Fruit fly (Drosophila melanogaster) Kc167 (cell line): ENCODE data around the gene Cpr78Cc.

Experiments used
- Myc ChIP-seq: fragments of >200 bp; optimal IDR thresholded peaks from 2 replicates; lab custom pipeline; 2017; ENCODE audit warnings: missing external identifiers
- Sin3A ChIP-seq: fragments of >200 bp; optimal IDR thresholded peaks from 2 replicates; lab custom pipeline; 2018; ENCODE audit warnings: missing external identifiers
- h ChIP-seq: fragments of >200 bp; optimal IDR thresholded peaks from 3 replicates; lab custom pipeline; 2018; ENCODE audit warnings: missing external identifiers
- insv ChIP-seq: fragments of >200 bp; optimal IDR thresholded peaks from 3 replicates; lab custom pipeline; 2018; ENCODE audit warnings: missing external identifiers
- psq ChIP-seq: fragments of >200 bp; optimal IDR thresholded peaks from 2 replicates; lab custom pipeline; 2017; ENCODE audit warnings: missing external identifiers
- ttk ChIP-seq: sonication (Bioruptor generic); optimal IDR thresholded peaks from 2 replicates; lab custom pipeline; 2017; ENCODE audit warnings: missing external identifiers

The Cpr78Cc gene

DNA sequence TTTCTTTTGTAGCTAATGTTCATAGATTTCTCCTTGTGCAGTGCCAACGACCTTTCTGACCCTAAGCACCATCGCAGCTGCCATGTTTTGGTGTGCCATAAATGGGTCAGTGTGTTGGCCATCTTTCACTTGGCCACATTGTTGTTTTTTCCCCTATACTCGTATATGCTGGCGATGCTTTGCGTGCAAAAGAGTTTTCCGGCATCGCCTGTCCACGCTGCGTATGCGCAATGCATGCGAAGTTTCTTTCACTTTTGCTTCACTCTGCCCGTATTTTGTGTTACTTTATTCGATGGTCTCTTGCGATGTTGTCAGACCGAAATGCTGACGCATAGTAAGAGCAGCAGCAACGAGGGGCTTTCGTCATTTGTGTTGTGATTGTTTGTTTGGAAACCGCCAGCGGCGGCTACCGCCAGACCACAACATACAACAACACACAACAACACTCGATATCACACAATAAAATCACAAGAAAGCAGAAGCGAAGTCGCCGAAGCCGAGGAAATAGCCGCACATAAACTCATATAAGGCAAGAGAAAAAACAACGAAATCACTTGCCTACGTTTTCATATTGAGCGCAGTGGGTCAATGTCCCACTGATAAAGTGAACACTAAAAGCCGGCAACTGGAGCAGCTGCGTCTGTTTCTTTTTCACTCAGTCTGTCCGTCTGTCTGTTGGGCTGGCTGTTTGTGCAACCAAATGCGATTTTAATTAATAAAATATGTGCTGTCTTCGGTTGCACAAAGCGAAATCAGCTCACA, 38.8 kb upstream of the Cpr78Cc start:
- no peak for TF ChIP-seq h
- TF ChIP-seq psq (lab: Kevin White, UChicago): no peak
- TF ChIP-seq ttk (lab: Kevin White, UChicago): no peak
- TF ChIP-seq Myc: no peak
- TF ChIP-seq Sin3A: no peak
- no peak for TF ChIP-seq insv (lab: Kevin White, UChicago)

DNA sequence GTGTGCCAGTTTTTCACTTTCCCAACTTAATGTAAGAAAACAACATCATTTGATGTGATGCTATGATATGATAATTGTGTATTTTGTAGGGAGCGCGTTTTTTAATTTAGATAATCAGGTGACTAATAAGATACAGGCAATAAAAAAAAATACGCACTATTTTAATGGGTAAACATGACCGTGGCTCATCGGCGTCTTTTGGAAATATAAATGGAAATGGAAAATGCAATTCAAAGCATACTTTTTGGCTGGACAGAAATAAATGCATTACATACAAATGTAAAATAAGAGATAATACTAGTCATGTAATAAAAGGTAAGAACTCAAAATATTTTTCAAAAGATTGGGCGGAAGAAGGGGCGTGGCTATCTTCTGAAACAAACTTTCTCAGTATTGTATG, 38.0 kb upstream of the Cpr78Cc start:
- TF ChIP-seq Myc: no peak
- TF ChIP-seq Sin3A: no peak
- no peak for TF ChIP-seq psq (lab: Kevin White, UChicago)
- TF ChIP-seq h: no peak
- no peak for TF ChIP-seq insv (lab: Kevin White, UChicago)
- no peak for TF ChIP-seq ttk (lab: Kevin White, UChicago)

DNA sequence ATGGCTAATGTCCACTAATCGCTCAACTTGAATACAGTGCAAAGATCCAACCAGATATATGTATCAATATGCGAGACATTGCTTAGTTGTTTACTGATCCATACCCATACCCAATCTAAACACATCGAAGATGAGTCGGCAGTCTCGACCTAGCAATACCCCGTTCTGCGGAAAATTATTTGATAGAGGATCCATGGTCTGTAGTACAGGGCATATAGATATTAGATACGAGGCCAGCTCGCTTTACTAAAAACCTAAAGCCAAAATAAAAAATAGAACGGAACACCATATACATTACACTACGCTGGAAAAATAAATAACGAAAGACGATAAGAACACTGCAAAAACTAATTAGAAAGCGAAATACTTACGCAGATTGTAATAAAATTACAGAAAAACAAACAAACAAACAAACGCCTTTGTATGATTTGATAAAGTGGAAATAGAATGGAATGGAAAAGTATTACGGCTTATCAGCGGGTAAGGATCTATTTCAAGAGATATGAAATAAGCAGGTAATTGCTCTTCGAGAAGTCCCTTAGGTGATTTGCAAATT, 34.2 kb upstream of the Cpr78Cc start:
- TF ChIP-seq psq (lab: Kevin White, UChicago) (no peak), Sin3A (no peak), Myc (no peak), ttk (lab: Kevin White, UChicago) (no peak), h (no peak), insv (lab: Kevin White, UChicago) (no peak)

DNA sequence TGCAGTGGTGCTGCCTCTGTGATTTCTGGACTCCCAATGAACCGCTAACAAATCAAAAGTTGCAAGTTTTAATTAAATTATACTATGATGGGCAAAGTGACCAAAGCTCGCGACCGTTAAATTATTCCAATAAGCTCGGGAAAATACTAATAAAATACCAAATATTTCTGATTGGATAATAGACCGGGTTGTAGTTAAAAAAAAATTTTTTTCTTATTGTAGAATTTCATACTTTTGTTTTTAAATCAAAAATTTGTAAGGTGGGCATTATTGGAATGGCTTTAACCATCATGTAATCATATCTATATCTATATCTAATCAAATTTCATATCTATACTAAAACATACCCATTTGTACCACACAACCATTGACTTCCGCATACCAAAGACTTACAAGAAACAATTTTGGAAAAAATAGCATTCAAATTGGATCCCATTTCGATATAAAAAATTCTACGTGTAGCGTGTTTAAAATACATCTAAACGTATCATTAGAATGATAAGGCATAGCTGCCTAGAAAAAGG, 32.5 kb upstream of the Cpr78Cc start, which contains the start of gene CG9391:
Gene CG9391 (minus strand): TSS at position 474 of the 524 bp plus-strand sequence.
- TF ChIP-seq ttk (lab: Kevin White, UChicago): no peak
- no peak for TF ChIP-seq h
- no peak for TF ChIP-seq insv (lab: Kevin White, UChicago)
- no peak for TF ChIP-seq Sin3A
- no peak for TF ChIP-seq psq (lab: Kevin White, UChicago)
- no peak for TF ChIP-seq Myc

DNA sequence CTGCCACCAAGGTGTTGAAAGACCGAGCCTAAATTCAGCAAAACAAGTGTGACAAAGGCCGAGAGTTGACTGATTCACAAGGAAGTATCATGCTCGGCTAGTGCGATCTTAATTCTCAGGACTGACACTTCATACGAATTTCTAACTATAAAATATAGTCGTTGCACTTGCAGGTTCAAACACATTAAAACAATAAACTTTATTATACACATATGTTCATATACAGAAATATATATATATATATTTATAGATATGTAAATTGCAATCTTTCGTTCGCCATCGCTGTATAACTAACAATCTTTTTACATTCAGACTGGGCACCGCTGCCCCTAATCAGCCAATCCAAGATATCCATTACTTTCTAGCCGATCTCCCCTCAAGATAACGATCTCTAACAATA, 29.9 kb upstream of the Cpr78Cc start, which contains the start of gene CG9389:
Gene CG9389 (minus strand): TSS at position 101 of the 400 bp plus-strand sequence.
- TF ChIP-seq insv (lab: Kevin White, UChicago) (no peak), Myc (no peak), Sin3A (no peak), h (no peak), ttk (lab: Kevin White, UChicago) (no peak), psq (lab: Kevin White, UChicago) (no peak)

DNA sequence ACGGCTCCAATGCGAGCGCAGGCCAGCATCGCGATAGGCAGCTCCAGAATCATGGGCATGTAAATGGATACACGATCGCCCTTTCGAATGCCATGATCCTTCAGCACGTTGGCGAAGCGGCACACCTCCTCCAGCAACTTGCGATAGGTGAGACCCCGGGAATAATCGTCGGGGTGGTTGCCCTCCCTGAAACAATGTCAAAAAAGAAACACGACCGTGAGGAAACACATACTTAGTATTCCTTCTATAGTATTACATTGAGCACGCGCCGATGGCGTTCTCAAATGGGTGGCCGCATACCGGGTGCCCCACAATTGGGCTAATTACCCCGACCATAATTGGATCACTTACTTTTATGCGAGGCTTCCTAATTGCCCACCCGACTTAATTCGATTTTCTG, 26.9 kb upstream of the Cpr78Cc start:
- TF ChIP-seq h: no peak
- TF ChIP-seq insv (lab: Kevin White, UChicago): no peak
- no peak for TF ChIP-seq Sin3A
- TF ChIP-seq Myc: no peak

DNA sequence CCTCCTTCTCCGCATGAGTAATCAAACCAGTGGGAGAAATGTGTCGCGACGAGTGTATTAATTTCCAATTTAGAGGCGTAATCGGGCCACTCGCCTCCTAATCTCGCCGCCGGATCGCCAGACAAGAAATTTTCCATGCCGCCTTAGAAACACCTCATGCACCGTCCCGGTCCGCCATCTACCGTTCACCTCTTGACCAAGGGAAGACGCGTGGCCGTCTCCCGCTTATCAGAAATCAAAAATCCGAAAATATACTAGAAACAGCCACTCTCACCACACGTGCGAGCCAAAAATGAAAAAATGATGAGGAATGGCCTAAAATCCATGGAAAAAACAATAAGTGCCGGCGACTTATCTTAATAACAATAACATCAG, 24.5 kb upstream of the Cpr78Cc start:
- TF ChIP-seq h (no peak), Sin3A (no peak), insv (lab: Kevin White, UChicago) (no peak), psq (lab: Kevin White, UChicago) (no peak), Myc (no peak), ttk (lab: Kevin White, UChicago) (no peak)

DNA sequence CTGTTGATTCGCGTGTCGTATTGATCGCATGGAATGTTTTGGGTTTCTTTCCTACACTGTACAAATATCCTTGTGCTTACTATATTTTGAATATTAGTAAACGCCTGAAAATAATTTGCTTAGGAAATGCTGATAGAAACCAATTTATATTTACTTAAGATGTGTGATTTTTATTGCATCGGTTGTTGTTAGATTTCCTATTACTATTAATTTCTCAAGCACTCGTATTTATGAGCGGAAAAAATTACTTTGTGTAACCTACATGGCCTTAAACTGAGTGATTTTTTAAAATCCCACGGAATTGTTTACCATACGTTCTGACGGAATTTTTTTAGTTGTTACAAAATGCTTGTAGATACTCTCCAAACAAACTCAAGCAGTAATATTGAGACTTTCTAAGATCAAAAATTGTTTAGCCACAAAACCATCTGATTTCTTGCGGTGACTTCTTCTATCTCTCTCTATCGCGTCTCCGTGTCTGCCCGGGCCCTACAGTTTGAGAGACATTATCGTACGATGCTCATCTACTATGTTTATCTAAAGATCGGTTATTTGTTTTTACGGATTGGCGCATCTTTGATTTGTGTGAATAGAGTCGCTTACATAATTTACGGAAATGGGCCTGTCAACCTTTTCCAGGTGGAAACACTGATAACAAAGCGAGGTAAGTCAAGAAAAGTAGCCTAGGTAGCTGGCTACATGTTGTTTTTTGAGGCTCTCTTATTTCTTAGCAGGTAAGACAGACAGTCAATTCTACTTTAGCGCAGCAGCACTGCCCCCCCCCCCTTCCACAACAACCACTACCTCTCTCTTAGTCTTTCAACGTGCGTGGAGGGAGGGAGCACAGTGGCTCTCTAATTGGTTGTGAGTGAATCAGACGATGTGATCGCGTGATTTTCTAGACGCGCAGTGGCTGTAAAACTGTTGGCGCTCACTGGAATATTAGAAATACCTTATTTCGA, 23.8 kb upstream of the Cpr78Cc start:
- TF ChIP-seq psq (lab: Kevin White, UChicago) (no peak), insv (lab: Kevin White, UChicago) (no peak), h (no peak), Sin3A (no peak), ttk (lab: Kevin White, UChicago) (peak; percentile 45), Myc (no peak)

DNA sequence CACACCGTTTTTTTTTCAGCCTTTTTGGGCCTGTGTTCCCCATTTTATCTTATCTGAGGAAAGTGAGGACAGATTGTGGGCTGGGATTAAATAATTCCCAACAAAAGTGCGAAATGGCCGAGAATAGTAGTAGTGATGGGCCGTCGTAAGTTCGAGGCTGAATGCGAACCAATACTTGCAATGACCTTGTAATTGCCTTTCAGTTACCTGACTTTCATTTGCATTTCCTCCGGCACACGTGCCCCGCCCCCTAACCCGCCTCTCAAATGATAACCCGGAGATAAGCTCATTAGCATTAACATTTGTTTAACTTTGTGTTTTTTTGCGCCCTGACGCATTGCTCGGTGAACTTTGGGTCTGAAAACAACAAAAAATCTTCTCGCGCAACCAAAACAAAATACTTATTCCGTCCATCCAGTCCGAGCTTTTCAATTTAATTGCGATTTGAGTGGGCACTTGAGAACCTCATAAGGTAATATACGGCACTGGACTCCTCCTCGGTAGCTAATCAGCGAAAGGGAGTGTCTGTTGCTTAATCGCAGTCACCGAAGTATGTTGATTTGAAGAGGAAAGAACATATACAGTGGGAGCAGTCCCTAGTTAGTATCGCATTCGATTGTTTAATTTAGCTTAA, 22.4 kb upstream of the Cpr78Cc start:
- TF ChIP-seq ttk (lab: Kevin White, UChicago): no peak
- no peak for TF ChIP-seq h
- TF ChIP-seq insv (lab: Kevin White, UChicago): no peak
- no peak for TF ChIP-seq psq (lab: Kevin White, UChicago)
- TF ChIP-seq Myc: no peak
- TF ChIP-seq Sin3A: no peak

DNA sequence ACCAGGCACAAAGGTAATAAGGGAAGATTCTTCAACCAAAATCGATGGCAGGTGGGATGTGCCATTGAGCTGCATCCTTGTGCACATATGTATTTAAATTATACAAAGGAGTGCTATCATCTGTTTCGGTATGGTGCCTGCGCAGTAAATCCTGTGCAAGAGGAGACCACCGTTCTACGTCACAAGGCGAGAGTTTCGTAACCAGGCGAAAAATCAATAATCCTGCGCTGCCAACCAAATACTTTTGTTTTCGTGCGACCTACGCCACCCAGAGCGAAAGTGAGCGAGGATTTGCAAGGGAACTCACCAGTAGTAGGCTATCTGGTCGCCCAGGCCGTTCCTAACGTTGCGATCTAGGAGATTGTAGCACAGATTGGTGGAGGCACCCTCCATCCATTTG, 21.2 kb upstream of the Cpr78Cc start:
- TF ChIP-seq ttk (lab: Kevin White, UChicago): no peak
- no peak for TF ChIP-seq psq (lab: Kevin White, UChicago)
- TF ChIP-seq insv (lab: Kevin White, UChicago): no peak
- no peak for TF ChIP-seq Sin3A
- no peak for TF ChIP-seq h
- no peak for TF ChIP-seq Myc

DNA sequence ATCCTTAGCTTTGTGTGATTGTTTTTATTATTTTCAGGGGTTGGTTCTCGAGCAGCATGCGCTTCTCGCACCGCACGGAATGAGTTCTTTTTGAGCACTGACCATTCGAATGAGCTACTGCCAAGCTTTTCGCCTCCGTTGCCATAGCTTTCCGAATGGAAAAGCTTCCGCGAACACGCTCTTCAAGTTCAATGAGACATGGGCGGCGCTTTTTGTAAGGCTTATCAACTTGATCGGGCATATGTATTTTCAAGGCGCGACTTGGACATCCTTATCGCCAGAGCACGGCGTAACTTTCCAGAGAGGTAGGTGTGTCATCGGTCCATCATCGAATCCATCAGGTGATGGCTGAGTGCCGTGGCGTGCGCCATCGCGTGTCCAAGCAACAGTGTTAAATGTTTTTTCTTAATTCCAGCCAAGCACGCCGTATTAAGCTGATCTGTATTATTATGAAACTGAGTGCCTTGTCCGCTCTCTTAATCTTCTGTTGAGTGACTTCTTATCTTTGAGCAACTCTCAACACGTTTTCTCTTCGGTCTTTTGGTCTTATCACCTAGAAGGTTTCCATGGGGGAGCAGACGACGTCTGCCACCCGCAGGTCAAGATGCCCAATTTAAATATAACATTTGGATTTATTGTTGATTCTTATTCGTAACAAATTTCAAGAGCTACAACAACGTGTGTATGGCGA, 20.4 kb upstream of the Cpr78Cc start, which contains the start of gene AcCoAS:
Gene AcCoAS (minus strand): TSS at position 368 of the 691 bp plus-strand sequence.
- TF ChIP-seq ttk (lab: Kevin White, UChicago) (no peak), psq (lab: Kevin White, UChicago) (no peak), Myc (no peak), Sin3A (no peak), insv (lab: Kevin White, UChicago) (no peak), h (no peak)
